Worm (Caenorhabditis elegans) whole organism, L2 larva: ENCODE data around the gene dpr-1.

Source experiments
- C34F6.9 ChIP-seq: fragments of 150-350 bp; optimal IDR thresholded peaks from 2 replicates; lab custom pipeline; 2014; ENCODE audit warnings: missing biosample characterization, missing genetic modification characterization
- F13H6.1 ChIP-seq: sonication (generic microtip); optimal IDR thresholded peaks from 2 replicates; lab custom pipeline; 2016; ENCODE audit warnings: missing genetic modification characterization, missing compliant biosample characterization
- R02D3.7 ChIP-seq: fragments of 150-350 bp; optimal IDR thresholded peaks from 2 replicates; lab custom pipeline; 2014; ENCODE audit warnings: missing biosample characterization, missing genetic modification characterization
- Y55F3AM.14 ChIP-seq: fragments of 200-800 bp; sonication (Bioruptor generic); optimal IDR thresholded peaks from 2 replicates; lab custom pipeline; 2018; ENCODE audit warnings: mild to moderate bottlenecking, missing genetic modification characterization, missing compliant biosample characterization
- ZK546.5 ChIP-seq: sonication (generic microtip); optimal IDR thresholded peaks from 2 replicates; lab custom pipeline; 2017; ENCODE audit warnings: missing biosample characterization, missing genetic modification characterization
- alr-1 ChIP-seq: fragments of 150-350 bp; optimal IDR thresholded peaks from 2 replicates; lab custom pipeline; 2014; ENCODE audit warnings: missing biosample characterization, missing genetic modification characterization
- ama-1 ChIP-seq: fragments of 150-350 bp; optimal IDR thresholded peaks from 2 replicates; lab custom pipeline; 2018; ENCODE audit warnings: inconsistent platforms
- blmp-1 ChIP-seq: sonication (generic microtip); optimal IDR thresholded peaks from 2 replicates; lab custom pipeline; 2017; ENCODE audit warnings: missing genetic modification characterization, mild to moderate bottlenecking, missing compliant biosample characterization, antibody characterized with exemption, moderate library complexity; ENCODE audit not compliant: insufficient read depth
- ceh-16 ChIP-seq: fragments of 150-350 bp; optimal IDR thresholded peaks from 2 replicates; lab custom pipeline; 2014; ENCODE audit warnings: missing biosample characterization, missing genetic modification characterization
- dmd-4 ChIP-seq: sonication (generic microtip); optimal IDR thresholded peaks from 2 replicates; lab custom pipeline; 2017; ENCODE audit warnings: missing biosample characterization, missing genetic modification characterization
- elt-1 ChIP-seq: fragments of 150-350 bp; optimal IDR thresholded peaks from 2 replicates; lab custom pipeline; 2014; ENCODE audit warnings: missing biosample characterization, missing genetic modification characterization
- elt-3 ChIP-seq: sonication (generic microtip); optimal IDR thresholded peaks from 2 replicates; lab custom pipeline; 2017; ENCODE audit warnings: missing biosample characterization, missing genetic modification characterization
- fos-1 ChIP-seq: fragments of 150-350 bp; optimal IDR thresholded peaks from 2 replicates; lab custom pipeline; 2014; ENCODE audit warnings: missing biosample characterization, missing genetic modification characterization
- gmeb-1 ChIP-seq: fragments of 150-350 bp; optimal IDR thresholded peaks from 2 replicates; lab custom pipeline; 2014; ENCODE audit warnings: missing biosample characterization, missing genetic modification characterization
- lin-11 ChIP-seq: fragments of 150-350 bp; sonication (generic microtip); optimal IDR thresholded peaks from 2 replicates; lab custom pipeline; 2014; ENCODE audit warnings: missing biosample characterization, missing genetic modification characterization, inconsistent platforms, mixed read lengths
- lin-13 ChIP-seq: fragments of 150-350 bp; optimal IDR thresholded peaks from 2 replicates; lab custom pipeline; 2014; ENCODE audit warnings: missing biosample characterization, missing genetic modification reagents, missing genetic modification characterization
- lin-39 ChIP-seq: fragments of 150-350 bp; optimal IDR thresholded peaks from 2 replicates; lab custom pipeline; 2014; ENCODE audit warnings: missing biosample characterization, missing genetic modification reagents, missing genetic modification characterization
- lsy-2 ChIP-seq, 2 experiments: fragments of 150-350 bp in 1 of 2; sonication (generic microtip) in 1 of 2; optimal IDR thresholded peaks; 2 replicates each; lab custom pipeline; 2014 to 2017; ENCODE audit warnings: missing biosample characterization in 2 of 2, missing genetic modification characterization in 2 of 2
- mbf-1 ChIP-seq: sonication (generic microtip); optimal IDR thresholded peaks from 2 replicates; lab custom pipeline; 2017; ENCODE audit warnings: missing biosample characterization, missing genetic modification characterization
- mdl-1 ChIP-seq, 2 experiments: fragments of 150-350 bp in 1 of 2; sonication (generic microtip) in 1 of 2; optimal IDR thresholded peaks; 2 replicates each; lab custom pipeline; 2017; ENCODE audit warnings: missing biosample characterization in 2 of 2, missing genetic modification characterization in 2 of 2
- nhr-10 ChIP-seq: sonication (generic microtip); optimal IDR thresholded peaks from 2 replicates; lab custom pipeline; 2017; ENCODE audit warnings: missing biosample characterization, missing genetic modification characterization
- nhr-12 ChIP-seq: fragments of 150-350 bp; optimal IDR thresholded peaks from 2 replicates; lab custom pipeline; 2014; ENCODE audit warnings: missing biosample characterization, missing genetic modification characterization
- nhr-129 ChIP-seq: fragments of 150-350 bp; optimal IDR thresholded peaks from 2 replicates; lab custom pipeline; 2014; ENCODE audit warnings: missing biosample characterization, missing genetic modification characterization
- nhr-21 ChIP-seq: fragments of 150-350 bp; optimal IDR thresholded peaks from 2 replicates; lab custom pipeline; 2014; ENCODE audit warnings: missing biosample characterization, missing genetic modification characterization
- nhr-23 ChIP-seq: fragments of 150-350 bp; optimal IDR thresholded peaks from 2 replicates; lab custom pipeline; 2014; ENCODE audit warnings: missing biosample characterization, missing genetic modification reagents, missing genetic modification characterization
- nhr-25 ChIP-seq: fragments of 150-350 bp; sonication (generic microtip); optimal IDR thresholded peaks from 3 replicates; lab custom pipeline; 2014; ENCODE audit warnings: missing biosample characterization, missing genetic modification characterization
- nhr-6 ChIP-seq: fragments of 150-350 bp; optimal IDR thresholded peaks from 2 replicates; lab custom pipeline; 2014; ENCODE audit warnings: missing biosample characterization, missing genetic modification characterization
- skn-1 ChIP-seq: sonication (generic microtip); optimal IDR thresholded peaks from 2 replicates; lab custom pipeline; 2017; ENCODE audit warnings: missing biosample characterization, missing genetic modification characterization
- sma-3 ChIP-seq: sonication (generic microtip); optimal IDR thresholded peaks from 2 replicates; lab custom pipeline; 2016; ENCODE audit warnings: missing genetic modification reagents, missing genetic modification characterization, missing compliant biosample characterization
- sma-9 ChIP-seq, 2 experiments: fragments of 150-350 bp in 1 of 2; sonication (generic microtip) in 1 of 2; optimal IDR thresholded peaks; 2 replicates each; lab custom pipeline; 2014 to 2016; ENCODE audit warnings: missing genetic modification characterization in 2 of 2, mild to moderate bottlenecking in 1 of 2, missing biosample characterization in 1 of 2, missing compliant biosample characterization in 1 of 2, missing genetic modification reagents in 1 of 2, moderate library complexity in 1 of 2
- snpc-4 ChIP-seq: fragments of 150-350 bp; optimal IDR thresholded peaks from 2 replicates; lab custom pipeline; 2014; ENCODE audit warnings: missing biosample characterization, missing genetic modification characterization
- unc-55 ChIP-seq: fragments of 150-350 bp; sonication (generic microtip); optimal IDR thresholded peaks from 3 replicates; lab custom pipeline; 2014; ENCODE audit warnings: missing biosample characterization, missing genetic modification reagents, missing genetic modification characterization
- unc-62 ChIP-seq: fragments of 150-350 bp; optimal IDR thresholded peaks from 2 replicates; lab custom pipeline; 2014; ENCODE audit warnings: missing biosample characterization, missing genetic modification reagents, missing genetic modification characterization
- ztf-1 ChIP-seq: fragments of 200-800 bp; sonication (Bioruptor generic); conservative IDR thresholded peaks from 2 replicates; pipeline ENCODE4 v1.3.6; 2022; ENCODE audit warnings: missing genetic modification characterization, missing compliant biosample characterization
- ztf-4 ChIP-seq: fragments of 150-350 bp; optimal IDR thresholded peaks from 2 replicates; lab custom pipeline; 2014; ENCODE audit warnings: missing biosample characterization, missing genetic modification characterization

dpr-1 gene

DNA sequence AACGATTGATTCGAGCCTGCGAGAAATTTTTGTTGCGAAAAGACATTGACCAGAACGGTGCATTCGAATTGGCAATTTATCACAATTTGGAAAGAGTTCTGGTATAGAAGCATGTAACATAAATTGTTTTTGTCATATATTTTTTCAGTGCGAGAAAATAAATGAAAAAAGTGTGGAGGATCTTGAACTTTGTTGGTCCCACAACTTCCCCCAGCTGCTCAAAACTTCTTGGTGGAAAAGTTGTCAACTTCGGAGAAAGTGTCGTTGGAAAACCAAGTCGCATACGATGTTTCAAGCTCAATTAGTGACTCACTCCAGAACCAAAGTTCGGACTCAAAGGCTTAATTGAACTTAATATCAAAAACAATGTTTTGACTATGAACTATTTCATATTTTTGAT is 10.0 kb downstream of the dpr-1 start:
- TF ChIP-seq ZK546.5 (tag; lab: Kevin White, UChicago): no peak
- TF ChIP-seq nhr-129 (tag; lab: Kevin White, UChicago): no peak
- no peak for TF ChIP-seq gmeb-1 (tag; lab: Kevin White, UChicago)

DNA sequence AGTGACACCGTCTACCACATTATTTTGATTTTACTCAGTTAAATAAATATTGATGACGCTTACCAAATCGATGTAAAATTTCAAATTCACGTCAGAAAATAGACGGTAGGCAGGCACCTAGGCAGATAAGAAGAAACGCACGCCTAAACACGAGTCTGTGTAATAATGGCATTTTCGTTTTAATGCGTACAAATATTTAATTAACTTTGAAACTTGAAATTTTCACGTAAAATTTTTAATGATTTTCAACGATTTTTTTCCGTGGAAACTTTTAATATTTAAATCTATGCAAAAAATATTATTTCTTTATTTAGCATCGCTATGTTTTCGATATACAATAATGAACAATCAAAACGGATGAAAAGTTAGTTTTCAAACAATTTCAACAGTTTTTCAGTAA is 10.8 kb downstream of the dpr-1 start, which contains the start of gene C06B3.16:
Gene C06B3.16, plus strand, starts transcription at position 301 of the 400 bp plus-strand sequence.
- TF ChIP-seq elt-3 (tag; lab: Kevin White, UChicago): no peak
- TF ChIP-seq elt-1 (tag; lab: Kevin White, UChicago): no peak
- TF ChIP-seq ama-1 (lab: Kevin White, UChicago): no peak
- TF ChIP-seq lin-11 (tag; lab: Kevin White, UChicago): no peak

DNA sequence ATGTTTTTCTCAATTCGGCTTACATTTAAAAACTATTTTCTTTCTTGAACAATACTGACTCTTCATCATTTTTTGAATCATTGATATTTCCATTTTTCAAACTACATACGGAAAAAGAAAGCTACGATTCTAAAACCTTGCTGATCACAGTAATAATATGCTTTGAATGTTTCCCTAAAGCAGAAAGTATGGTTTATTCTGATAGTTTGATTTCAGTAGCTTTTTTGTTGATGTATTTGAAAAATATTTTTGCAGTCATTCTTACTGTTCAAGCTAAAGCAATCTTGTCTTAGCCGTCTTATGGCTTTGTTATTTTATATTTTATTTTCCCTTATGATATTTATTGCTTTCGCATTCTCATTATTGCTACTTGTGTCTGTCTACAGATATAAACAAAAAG is 12.5 kb downstream of the dpr-1 start, which contains the start of gene srxa-13:
Gene srxa-13, plus strand, starts transcription at position 301 of the 400 bp plus-strand sequence.
- TF ChIP-seq lin-11 (tag; lab: Kevin White, UChicago): no peak
- no peak for TF ChIP-seq lin-39 (tag; lab: Kevin White, UChicago)
- TF ChIP-seq nhr-23 (tag; lab: Kevin White, UChicago): no peak
- no peak for TF ChIP-seq sma-9 (GFP tag; optimal IDR thresholded peaks at IDR 0.05; lab: Kevin White, UChicago)
- no peak for TF ChIP-seq sma-9 (tag; optimal IDR thresholded peaks at IDR 0.05; lab: Kevin White, UChicago)
- no peak for TF ChIP-seq Y55F3AM.14 (GFP tag; lab: Kevin White, UChicago)
- TF ChIP-seq nhr-10 (tag; lab: Kevin White, UChicago): no peak
- TF ChIP-seq lin-13 (GFP tag; lab: Kevin White, UChicago): no peak
- TF ChIP-seq ztf-4 (tag; lab: Kevin White, UChicago): no peak
- no peak for TF ChIP-seq lsy-2 (tag; optimal IDR thresholded peaks at IDR 0.05; lab: Kevin White, UChicago)
- TF ChIP-seq nhr-12 (tag; lab: Kevin White, UChicago): no peak
- TF ChIP-seq nhr-129 (tag; lab: Kevin White, UChicago): no peak
- TF ChIP-seq sma-3: no peak
- no peak for TF ChIP-seq unc-55 (GFP tag; lab: Kevin White, UChicago)
- no peak for TF ChIP-seq nhr-6
- TF ChIP-seq nhr-21: no peak
- no peak for TF ChIP-seq gmeb-1 (tag; lab: Kevin White, UChicago)
- TF ChIP-seq, all 48 proteins: peak for 0

DNA sequence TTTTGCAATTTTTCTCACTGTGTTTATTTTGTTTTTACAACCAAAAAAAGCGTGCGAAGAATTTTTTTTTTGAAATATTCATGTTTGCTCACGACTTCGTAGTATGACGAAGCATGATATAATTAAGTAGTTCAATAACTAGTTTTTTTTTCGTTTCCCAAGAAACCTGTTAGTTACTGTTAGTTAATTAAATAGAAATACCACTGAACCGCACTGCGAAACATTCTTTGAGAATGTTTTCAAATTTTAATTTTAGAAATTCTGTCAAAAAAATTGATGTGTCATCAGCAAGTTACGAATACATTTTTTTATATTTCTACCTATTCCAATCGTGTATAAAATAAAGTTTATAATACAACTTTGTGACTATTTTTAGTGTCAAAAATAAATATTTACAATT is 15.6 kb downstream of the dpr-1 start, which contains the start of gene srxa-12:
Gene srxa-12, plus strand, starts transcription at position 301 of the 400 bp plus-strand sequence.
- TF ChIP-seq mbf-1 (tag; lab: Kevin White, UChicago) (no peak), gmeb-1 (tag; lab: Kevin White, UChicago) (no peak), C34F6.9 (tag; lab: Kevin White, UChicago) (no peak)

DNA sequence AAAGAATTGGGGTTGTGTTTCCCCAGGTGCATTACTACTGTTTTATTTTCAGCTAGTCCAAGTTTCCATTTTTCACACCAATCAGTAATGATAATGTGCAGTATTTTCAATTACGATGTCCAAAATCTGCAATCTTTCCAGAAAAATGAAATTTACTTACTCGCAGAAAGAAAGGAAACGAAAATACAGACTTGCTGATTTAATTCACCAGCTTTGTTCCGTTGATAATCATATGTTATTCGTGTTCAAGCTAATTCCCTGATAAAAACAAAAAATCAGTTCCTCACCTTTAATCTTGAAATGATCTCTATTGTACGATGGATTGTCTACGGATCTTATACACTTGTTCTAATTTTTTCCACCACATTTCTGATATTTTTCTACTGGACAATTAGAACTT is 18.1 kb downstream of the dpr-1 start, which contains the start of gene srxa-11:
Gene srxa-11, plus strand, starts transcription at position 301 of the 400 bp plus-strand sequence.
- TF ChIP-seq unc-62 (GFP tag; lab: Kevin White, UChicago): no peak
- TF ChIP-seq dmd-4 (tag; lab: Kevin White, UChicago): no peak
- no peak for TF ChIP-seq ceh-16
- TF ChIP-seq, all 48 proteins: peak for 0

DNA sequence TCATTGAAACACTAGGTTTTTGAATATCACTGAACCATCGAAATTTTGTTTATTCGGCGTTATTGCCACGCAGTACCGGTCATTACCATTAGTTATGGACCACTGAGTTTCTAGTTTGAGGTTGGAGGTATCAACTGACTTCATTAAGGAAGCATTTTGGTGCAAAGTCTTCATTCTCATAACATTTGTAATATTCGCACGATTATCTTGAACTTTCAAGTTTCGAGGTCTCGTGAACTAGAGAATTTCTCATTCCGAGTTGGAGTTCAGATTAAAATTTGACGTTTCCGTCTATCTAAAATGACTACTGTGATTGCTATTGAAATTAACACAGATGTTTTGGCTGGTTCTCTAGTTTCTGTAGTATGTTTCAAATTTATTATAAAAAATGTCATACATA is 21.3 kb downstream of the dpr-1 start, which contains the start of gene srx-42:
Gene srx-42, plus strand, starts transcription at position 301 of the 400 bp plus-strand sequence.
- TF ChIP-seq skn-1 (tag; lab: Kevin White, UChicago): no peak
- TF ChIP-seq nhr-23 (tag; lab: Kevin White, UChicago): no peak
- TF ChIP-seq ztf-4 (tag; lab: Kevin White, UChicago): no peak
- TF ChIP-seq R02D3.7 (tag; lab: Kevin White, UChicago): no peak
- no peak for TF ChIP-seq ceh-16
- TF ChIP-seq ztf-1 (GFP tag; lab: Robert Waterston, UW): no peak
- TF ChIP-seq lin-13 (GFP tag; lab: Kevin White, UChicago): no peak
- TF ChIP-seq, all 48 proteins: peak for 0

DNA sequence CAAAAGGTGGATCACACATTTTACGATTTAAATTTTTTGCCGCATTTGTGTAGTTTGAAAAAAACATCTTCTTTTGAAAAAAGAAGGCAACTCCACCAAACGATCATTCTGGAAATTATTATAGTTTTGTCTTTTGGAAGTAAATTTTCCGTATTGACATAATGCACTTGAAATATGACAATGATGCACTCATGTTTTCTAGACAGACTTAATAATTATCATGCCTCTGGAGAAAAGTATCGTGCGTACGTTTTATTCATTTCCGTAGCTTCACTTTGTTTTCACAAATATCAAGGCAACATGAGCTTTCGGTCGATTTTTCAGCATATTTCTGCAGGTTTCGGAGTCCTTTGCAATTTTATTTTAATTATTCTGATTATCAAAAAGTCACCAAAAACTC is 23.6 kb downstream of the dpr-1 start, which contains the start of gene str-250:
Gene str-250, plus strand, starts transcription at position 301 of the 400 bp plus-strand sequence.
- TF ChIP-seq ZK546.5 (tag; lab: Kevin White, UChicago) (no peak), elt-3 (tag; lab: Kevin White, UChicago) (no peak), alr-1 (no peak), nhr-6 (no peak), F13H6.1 (tag; lab: Kevin White, UChicago) (no peak), lsy-2 (tag; optimal IDR thresholded peaks at IDR 0.05; lab: Kevin White, UChicago) (no peak), fos-1 (tag; lab: Kevin White, UChicago) (no peak), nhr-25 (tag; lab: Kevin White, UChicago) (no peak), mdl-1 (tag; optimal IDR thresholded peaks at IDR 0.05; lab: Kevin White, UChicago) (no peak), ztf-1 (GFP tag; lab: Robert Waterston, UW) (no peak), blmp-1 (tag; lab: Kevin White, UChicago) (no peak), snpc-4 (no peak)
- TF ChIP-seq, all 48 proteins: peak for 0
